Worm (Caenorhabditis elegans) whole organism, L1 larva: ENCODE results near the gene aco-2.

Experiments used
- C34B4.2 ChIP-seq: sonication (generic microtip); optimal IDR thresholded peaks from 2 replicates; lab custom pipeline; 2017; ENCODE audit warnings: mild to moderate bottlenecking, missing genetic modification characterization, missing compliant biosample characterization
- aly-2 ChIP-seq: fragments of 150-350 bp; optimal IDR thresholded peaks from 2 replicates; lab custom pipeline; 2014; ENCODE audit warnings: missing biosample characterization, missing genetic modification characterization
- ceh-82 ChIP-seq, 3 experiments: fragments of 150-350 bp in 1 of 3; sonication (generic microtip) in 2 of 3; optimal IDR thresholded peaks; 2 replicates each; lab custom pipeline; 2014 to 2017; ENCODE audit warnings: missing biosample characterization in 3 of 3, missing genetic modification characterization in 3 of 3
- ces-1 ChIP-seq: fragments of 150-350 bp; optimal IDR thresholded peaks from 2 replicates; lab custom pipeline; 2014; ENCODE audit warnings: missing biosample characterization, missing genetic modification reagents, missing genetic modification characterization
- dpl-1 ChIP-seq, 3 experiments: fragments of 150-350 bp in 2 of 3; sonication (generic microtip) in 1 of 3; optimal IDR thresholded peaks; 2 replicates each; lab custom pipeline; 2014 to 2017; ENCODE audit warnings: missing biosample characterization in 3 of 3, missing genetic modification characterization in 3 of 3, missing genetic modification reagents in 3 of 3
- efl-1 ChIP-seq, 4 experiments: fragments of 150-350 bp; optimal IDR thresholded peaks in 3 of 4; peaks in 1 of 4; 1 replicate in 1 of 4; 2 replicates in 3 of 4; lab custom pipeline; 2014; ENCODE audit warnings: missing biosample characterization in 2 of 4, missing genetic modification characterization in 2 of 4, missing genetic modification reagents in 2 of 4
- egl-13 ChIP-seq: sonication (generic microtip); optimal IDR thresholded peaks from 2 replicates; lab custom pipeline; 2016; ENCODE audit warnings: missing genotype, missing genetic modification reagents, missing genetic modification characterization, missing compliant biosample characterization
- ets-5 ChIP-seq: fragments of 200-800 bp; sonication (Bioruptor generic); IDR thresholded peaks from 2 replicates; pipeline ENCODE4 v1.3.6; 2022; ENCODE audit warnings: missing genetic modification characterization, missing compliant biosample characterization
- grh-1 ChIP-seq: fragments of 200-800 bp; sonication (Bioruptor generic); IDR thresholded peaks from 2 replicates; pipeline ENCODE4 v1.3.6; 2022; ENCODE audit warnings: missing genetic modification reagents, missing genetic modification characterization, missing compliant biosample characterization
- hlh-17 ChIP-seq: fragments of 200-800 bp; sonication (Bioruptor generic); optimal IDR thresholded peaks from 2 replicates; lab custom pipeline; 2018; ENCODE audit warnings: missing genetic modification characterization, mild to moderate bottlenecking, missing compliant biosample characterization, moderate library complexity, borderline replicate concordance
- irx-1 ChIP-seq: sonication (generic microtip); optimal IDR thresholded peaks from 2 replicates; lab custom pipeline; 2016; ENCODE audit warnings: missing genetic modification characterization, missing compliant biosample characterization
- isw-1 ChIP-seq: fragments of 200-800 bp; sonication (Bioruptor generic); IDR thresholded peaks from 2 replicates; pipeline ENCODE4 v1.3.6; 2022; ENCODE audit warnings: missing genetic modification characterization, missing compliant biosample characterization
- lin-14 ChIP-seq: fragments of 200-800 bp; sonication (Bioruptor generic); optimal IDR thresholded peaks from 2 replicates; lab custom pipeline; 2018; ENCODE audit warnings: mild to moderate bottlenecking, missing genetic modification characterization, moderate library complexity, missing compliant biosample characterization
- lir-3 ChIP-seq: sonication (generic microtip); optimal IDR thresholded peaks from 2 replicates; lab custom pipeline; 2016; ENCODE audit warnings: mild to moderate bottlenecking, missing genetic modification characterization, moderate library complexity, missing compliant biosample characterization; ENCODE audit not compliant: poor library complexity
- lsy-2 ChIP-seq, 2 experiments: fragments of 150-350 bp; optimal IDR thresholded peaks; 2 replicates each; lab custom pipeline; 2014; ENCODE audit warnings: missing biosample characterization in 2 of 2, missing genetic modification characterization in 2 of 2
- mab-9 ChIP-seq: fragments of 200-800 bp; sonication (Bioruptor generic); IDR thresholded peaks from 2 replicates; pipeline ENCODE4 v1.3.6; 2022; ENCODE audit warnings: missing genetic modification reagents, missing genetic modification characterization, missing compliant biosample characterization
- mdl-1 ChIP-seq, 2 experiments: fragments of 150-350 bp; optimal IDR thresholded peaks; 2 replicates each; lab custom pipeline; 2014 to 2017; ENCODE audit warnings: missing biosample characterization in 2 of 2, missing genetic modification characterization in 2 of 2, inconsistent platforms in 1 of 2
- mef-2 ChIP-seq: fragments of 150-350 bp; optimal IDR thresholded peaks from 2 replicates; lab custom pipeline; 2014; ENCODE audit warnings: missing biosample characterization, missing genetic modification characterization
- mep-1 ChIP-seq: fragments of 150-350 bp; optimal IDR thresholded peaks from 2 replicates; lab custom pipeline; 2014; ENCODE audit warnings: missing biosample characterization, missing genetic modification characterization
- nhr-20 ChIP-seq: sonication (generic microtip); optimal IDR thresholded peaks from 2 replicates; lab custom pipeline; 2016; ENCODE audit warnings: mild to moderate bottlenecking, missing genetic modification characterization, missing compliant biosample characterization
- nhr-28 ChIP-seq: fragments of 150-350 bp; optimal IDR thresholded peaks from 2 replicates; lab custom pipeline; 2014; ENCODE audit warnings: missing biosample characterization, missing genetic modification characterization
- nhr-47 ChIP-seq: sonication (generic microtip); optimal IDR thresholded peaks from 2 replicates; lab custom pipeline; 2016; ENCODE audit warnings: mild to moderate bottlenecking, missing genetic modification characterization, moderate library complexity, missing compliant biosample characterization
- nhr-71 ChIP-seq: sonication (generic microtip); optimal IDR thresholded peaks from 2 replicates; lab custom pipeline; 2016; ENCODE audit warnings: mild to moderate bottlenecking, missing genetic modification characterization, moderate library complexity, missing compliant biosample characterization
- nhr-77 ChIP-seq: fragments of 150-350 bp; optimal IDR thresholded peaks from 2 replicates; lab custom pipeline; 2014; ENCODE audit warnings: missing biosample characterization, missing genetic modification characterization
- nhr-84 ChIP-seq: sonication (generic microtip); optimal IDR thresholded peaks from 2 replicates; lab custom pipeline; 2017; ENCODE audit warnings: missing biosample characterization, missing genetic modification characterization
- nhr-85 ChIP-seq: sonication (generic microtip); peaks from one replicate; lab custom pipeline; 2016; ENCODE audit warnings: missing genetic modification characterization, inconsistent platforms, missing compliant biosample characterization
- pax-3 ChIP-seq: fragments of 200-800 bp; sonication (Bioruptor generic); optimal IDR thresholded peaks from 2 replicates; lab custom pipeline; 2018; ENCODE audit warnings: mild to moderate bottlenecking, missing genetic modification characterization, moderate library complexity, missing compliant biosample characterization
- pqm-1 ChIP-seq: sonication (generic microtip); optimal IDR thresholded peaks from 3 replicates; lab custom pipeline; 2017; ENCODE audit warnings: missing biosample characterization, missing genetic modification characterization
- rnt-1 ChIP-seq: sonication (generic microtip); optimal IDR thresholded peaks from 2 replicates; lab custom pipeline; 2016; ENCODE audit warnings: mild to moderate bottlenecking, missing genetic modification characterization, moderate library complexity, missing compliant biosample characterization
- snu-23 ChIP-seq: sonication (generic microtip); optimal IDR thresholded peaks from 2 replicates; lab custom pipeline; 2016; ENCODE audit warnings: missing genetic modification characterization, missing compliant biosample characterization
- sptf-1 ChIP-seq: fragments of 150-350 bp; optimal IDR thresholded peaks from 2 replicates; lab custom pipeline; 2014; ENCODE audit warnings: missing biosample characterization, missing genetic modification characterization
- sup-37 ChIP-seq: fragments of 200-800 bp; sonication (Bioruptor generic); optimal IDR thresholded peaks from 2 replicates; lab custom pipeline; 2018; ENCODE audit warnings: mild to moderate bottlenecking, missing genetic modification characterization, missing compliant biosample characterization
- tbx-2 ChIP-seq: sonication (generic microtip); optimal IDR thresholded peaks from 2 replicates; lab custom pipeline; 2016; ENCODE audit warnings: missing genetic modification characterization, missing compliant biosample characterization
- unc-130 ChIP-seq: fragments of 150-350 bp; optimal IDR thresholded peaks from 2 replicates; lab custom pipeline; 2017; ENCODE audit warnings: missing biosample characterization, missing genetic modification characterization, inconsistent platforms
- zag-1 ChIP-seq: fragments of 150-350 bp; optimal IDR thresholded peaks from 2 replicates; lab custom pipeline; 2014; ENCODE audit warnings: missing biosample characterization, missing genetic modification characterization

aco-2 gene

ce11 chrIII:7979659-7980058 is 6.1 kb downstream of the aco-2 start, which contains the start of gene clp-1:
Gene clp-1, plus strand, starts transcription at chrIII:7979959.
- peak; percentile 11 for TF ChIP-seq nhr-85 (tag; lab: Kevin White, UChicago)
- TF ChIP-seq lin-14 (GFP tag; lab: Kevin White, UChicago): peak; percentile 44
- TF ChIP-seq lsy-2 (tag; optimal IDR thresholded peaks at IDR 0.05; lab: Kevin White, UChicago): no peak

ce11 chrIII:7981233-7981632 is 7.7 kb downstream of the aco-2 start:
- no peak for TF ChIP-seq aly-2 (tag; lab: Kevin White, UChicago)
- TF ChIP-seq snu-23 (GFP tag; lab: Kevin White, UChicago): no peak
- no peak for TF ChIP-seq dpl-1 (GFP tag; optimal IDR thresholded peaks at IDR 0.05; lab: Kevin White, UChicago)
- no peak for TF ChIP-seq hlh-17 (GFP tag; lab: Kevin White, UChicago)
- TF ChIP-seq egl-13 (tag; lab: Kevin White, UChicago): no peak
- no peak for TF ChIP-seq efl-1 (optimal IDR thresholded peaks at IDR 0.05; lab: Kevin White, UChicago)
- TF ChIP-seq efl-1 (GFP tag; optimal IDR thresholded peaks at IDR 0.05 in 1 of 2; lab: Kevin White, UChicago): no peak
- no peak for TF ChIP-seq mdl-1 (tag; optimal IDR thresholded peaks at IDR 0.05; lab: Kevin White, UChicago)
- no peak for TF ChIP-seq tbx-2 (tag; lab: Kevin White, UChicago)
- TF ChIP-seq mef-2: no peak
- no peak for TF ChIP-seq unc-130 (tag; lab: Kevin White, UChicago)
- TF ChIP-seq lir-3: no peak
- no peak for TF ChIP-seq nhr-28 (tag; lab: Kevin White, UChicago)
- TF ChIP-seq nhr-47: no peak
- no peak for TF ChIP-seq isw-1 (GFP tag; lab: Robert Waterston, UW)
- TF ChIP-seq pax-3 (tag; lab: Kevin White, UChicago): no peak

- no peak for TF ChIP-seq nhr-84 (tag; lab: Kevin White, UChicago)
- no peak for TF ChIP-seq irx-1 (tag; lab: Kevin White, UChicago)
- no peak for TF ChIP-seq pax-3 (tag; lab: Kevin White, UChicago)
- TF ChIP-seq, all 84 proteins: peak for 0
Measured at ce11 chrIII:7981938-7982337, 8.4 kb downstream of the aco-2 start.

ce11 chrIII:7986585-7987171 is 13.2 kb downstream of the aco-2 start, which contains the start of gene hrpk-2:
Gene hrpk-2, plus strand, starts transcription at chrIII:7987121.
- TF ChIP-seq grh-1 (GFP tag; lab: Robert Waterston, UW): no peak
- no peak for TF ChIP-seq mef-2
- TF ChIP-seq C34B4.2 (tag; lab: Kevin White, UChicago): no peak
- TF ChIP-seq nhr-71: no peak
- TF ChIP-seq sup-37 (GFP tag; lab: Kevin White, UChicago): no peak
- no peak for TF ChIP-seq nhr-77
- TF ChIP-seq ets-5: no peak
- TF ChIP-seq egl-13 (tag; lab: Kevin White, UChicago): no peak
- TF ChIP-seq mab-9: no peak
- TF ChIP-seq tbx-2 (tag; lab: Kevin White, UChicago): no peak
- TF ChIP-seq dpl-1 (GFP tag; optimal IDR thresholded peaks at IDR 0.05; lab: Kevin White, UChicago): no peak
- no peak for TF ChIP-seq pqm-1
- TF ChIP-seq ces-1: no peak
- no peak for TF ChIP-seq rnt-1 (tag; lab: Kevin White, UChicago)
- TF ChIP-seq mdl-1 (tag; optimal IDR thresholded peaks at IDR 0.05; lab: Kevin White, UChicago): no peak
- TF ChIP-seq sptf-1 (tag; lab: Kevin White, UChicago): no peak
- TF ChIP-seq zag-1 (tag; lab: Kevin White, UChicago): no peak
- no peak for TF ChIP-seq nhr-20
- no peak for TF ChIP-seq ceh-82 (tag; optimal IDR thresholded peaks at IDR 0.05; lab: Kevin White, UChicago)
- no peak for TF ChIP-seq mep-1 (tag; lab: Kevin White, UChicago)
- TF ChIP-seq, all 84 proteins: peak for 0
